Fruit fly (Drosophila melanogaster) whole organism, embryonic: ENCODE measurements around the gene Tace.

Source experiments
- Aef1 ChIP-seq: fragments of 200-800 bp; sonication (Bioruptor generic); IDR thresholded peaks from 3 replicates; pipeline ENCODE4 v1.3.6; 2022; ENCODE audit warnings: missing biosample characterization, missing genetic modification characterization
- Atf3 ChIP-seq: fragments of 200-800 bp; sonication (Bioruptor generic); optimal IDR thresholded peaks from 3 replicates; lab custom pipeline; 2016; ENCODE audit warnings: missing biosample characterization, missing genetic modification characterization
- BEAF-32 ChIP-seq: fragments of 200-800 bp; sonication (Bioruptor generic); optimal IDR thresholded peaks from 3 replicates; lab custom pipeline; 2017; ENCODE audit warnings: missing biosample characterization, missing genetic modification characterization, mild to moderate bottlenecking, moderate library complexity, missing genetic modification reagents
- CG10267 ChIP-seq: fragments of 200-800 bp; sonication (Bioruptor generic); optimal IDR thresholded peaks from 2 replicates; lab custom pipeline; 2018; ENCODE audit warnings: missing biosample characterization, mild to moderate bottlenecking, missing genetic modification characterization, moderate library complexity
- CG10321 ChIP-seq: fragments of 200-800 bp; sonication (Bioruptor generic); IDR thresholded peaks from 2 replicates; pipeline ENCODE4 v1.3.6; 2022; ENCODE audit warnings: missing biosample characterization, missing genetic modification characterization
- CG11456 ChIP-seq: fragments of 200-800 bp; sonication (Bioruptor generic); IDR thresholded peaks from 3 replicates; pipeline ENCODE4 v1.3.6; 2022; ENCODE audit warnings: missing biosample characterization, missing genetic modification characterization
- CG12299 ChIP-seq: fragments of 200-800 bp; sonication (Bioruptor generic); optimal IDR thresholded peaks from 2 replicates; lab custom pipeline; 2018; ENCODE audit warnings: missing biosample characterization, mild to moderate bottlenecking, missing genetic modification characterization
- CG12659 ChIP-seq: fragments of 200-800 bp; sonication (Bioruptor generic); optimal IDR thresholded peaks from 3 replicates; lab custom pipeline; 2017; ENCODE audit warnings: mild to moderate bottlenecking, missing biosample characterization, missing genetic modification reagents, missing genetic modification characterization
- CG15514 ChIP-seq: fragments of 200-800 bp; sonication (Bioruptor generic); optimal IDR thresholded peaks from 3 replicates; lab custom pipeline; 2017; ENCODE audit warnings: missing biosample characterization, missing genetic modification characterization, mild to moderate bottlenecking, moderate library complexity, missing genetic modification reagents
- CG15601 ChIP-seq: fragments of 200-800 bp; sonication (Bioruptor generic); optimal IDR thresholded peaks from 3 replicates; lab custom pipeline; 2019; ENCODE audit warnings: missing biosample characterization, mild to moderate bottlenecking, missing genetic modification characterization, moderate library complexity
- CG2202 ChIP-seq: fragments of 200-800 bp; sonication (Bioruptor generic); optimal IDR thresholded peaks from 2 replicates; lab custom pipeline; 2018; ENCODE audit warnings: missing biosample characterization, mild to moderate bottlenecking, missing genetic modification characterization
- CG32767 ChIP-seq: fragments of 200-800 bp; sonication (Bioruptor generic); IDR thresholded peaks from 2 replicates; pipeline ENCODE4 v1.3.6; 2022; ENCODE audit warnings: missing biosample characterization, missing genetic modification characterization
- CG34224 ChIP-seq: fragments of 200-800 bp; sonication (Bioruptor generic); IDR thresholded peaks from 3 replicates; pipeline ENCODE4 v1.3.6; 2022; ENCODE audit warnings: missing biosample characterization, missing genetic modification characterization; ENCODE audit not compliant: partially characterized antibody
- CG6272 ChIP-seq: fragments of 200-800 bp; sonication (Bioruptor generic); IDR thresholded peaks from 2 replicates; pipeline ENCODE4 v1.3.6; 2022; ENCODE audit warnings: missing biosample characterization, missing genetic modification characterization
- CG6791 ChIP-seq: fragments of 200-800 bp; sonication (Bioruptor generic); IDR thresholded peaks from 3 replicates; pipeline ENCODE4 v1.3.6; 2022; ENCODE audit warnings: missing biosample characterization, missing genetic modification characterization; ENCODE audit not compliant: partially characterized antibody
- CG8478 ChIP-seq: fragments of >200 bp; optimal IDR thresholded peaks from 2 replicates; lab custom pipeline; 2018
- CG9437 ChIP-seq: fragments of 200-800 bp; sonication (Bioruptor generic); optimal IDR thresholded peaks from 2 replicates; lab custom pipeline; 2018; ENCODE audit warnings: missing biosample characterization, mild to moderate bottlenecking, missing genetic modification characterization
- CG9817 ChIP-seq: fragments of 200-800 bp; sonication (Bioruptor generic); optimal IDR thresholded peaks from 2 replicates; lab custom pipeline; 2018; ENCODE audit warnings: missing biosample characterization, mild to moderate bottlenecking, missing genetic modification characterization, moderate library complexity
- CG9932 ChIP-seq: fragments of 200-800 bp; sonication (Bioruptor generic); IDR thresholded peaks from 2 replicates; pipeline ENCODE4 v1.3.6; 2022; ENCODE audit warnings: missing biosample characterization, missing genetic modification characterization
- CoRest ChIP-seq: fragments of 200-800 bp; sonication (Bioruptor generic); optimal IDR thresholded peaks from 3 replicates; lab custom pipeline; 2018; ENCODE audit warnings: missing biosample characterization, mild to moderate bottlenecking, missing genetic modification characterization, moderate library complexity
- Dek ChIP-seq: fragments of 200-800 bp; sonication (Bioruptor generic); optimal IDR thresholded peaks from 3 replicates; lab custom pipeline; 2019; ENCODE audit warnings: missing biosample characterization, mild to moderate bottlenecking, missing genetic modification characterization, moderate library complexity
- Dll ChIP-seq: fragments of 200-800 bp; sonication (Bioruptor generic); IDR thresholded peaks from 4 replicates; pipeline ENCODE4 v1.3.6; 2022; ENCODE audit warnings: missing biosample characterization, missing genetic modification characterization; ENCODE audit not compliant: partially characterized antibody
- ERR ChIP-seq: fragments of 200-800 bp; sonication (Bioruptor generic); optimal IDR thresholded peaks from 2 replicates; lab custom pipeline; 2016; ENCODE audit warnings: missing biosample characterization, missing genetic modification characterization
- Hr78 ChIP-seq, 2 experiments: fragments of 200-800 bp in 1 of 2; fragments of >200 bp in 1 of 2; sonication (Bioruptor generic) in 1 of 2; optimal IDR thresholded peaks; 2 replicates each; lab custom pipeline; 2017 to 2019; ENCODE audit warnings: missing biosample characterization in 2 of 2, missing genetic modification characterization in 2 of 2, mild to moderate bottlenecking in 1 of 2, moderate library complexity in 1 of 2
- Lhr ChIP-seq: fragments of 200-800 bp; sonication (Bioruptor generic); optimal IDR thresholded peaks from 3 replicates; lab custom pipeline; 2017; ENCODE audit warnings: mild to moderate bottlenecking, missing biosample characterization, missing genetic modification reagents, missing genetic modification characterization
- MBD-R2 ChIP-seq: fragments of 200-800 bp; sonication (Bioruptor generic); IDR thresholded peaks from 2 replicates; pipeline ENCODE4 v1.3.6; 2022; ENCODE audit warnings: missing biosample characterization, missing genetic modification characterization
- MESR4 ChIP-seq: fragments of 200-800 bp; sonication (Bioruptor generic); optimal IDR thresholded peaks from 2 replicates; lab custom pipeline; 2018; ENCODE audit warnings: missing biosample characterization, mild to moderate bottlenecking, missing genetic modification characterization, moderate library complexity
- Rfx ChIP-seq: fragments of 200-800 bp; sonication (Bioruptor generic); IDR thresholded peaks from 2 replicates; pipeline ENCODE4 v1.3.6; 2022; ENCODE audit warnings: missing biosample characterization, missing genetic modification characterization
- Sin3A ChIP-seq: fragments of >200 bp; optimal IDR thresholded peaks from 2 replicates; lab custom pipeline; 2018
- Sox100B ChIP-seq: fragments of 200-800 bp; sonication (Bioruptor generic); optimal IDR thresholded peaks from 3 replicates; lab custom pipeline; 2018; ENCODE audit warnings: missing biosample characterization, mild to moderate bottlenecking, missing genetic modification characterization
- Xbp1 ChIP-seq: fragments of 200-800 bp; sonication (Bioruptor generic); optimal IDR thresholded peaks from 3 replicates; lab custom pipeline; 2016; ENCODE audit warnings: missing biosample characterization, mild to moderate bottlenecking, missing genetic modification characterization
- YL-1 ChIP-seq: fragments of 200-800 bp; sonication (Bioruptor generic); optimal IDR thresholded peaks from 3 replicates; lab custom pipeline; 2017; ENCODE audit warnings: missing biosample characterization, mild to moderate bottlenecking, missing genetic modification characterization
- gro ChIP-seq: fragments of 200-800 bp; sonication (Bioruptor generic); optimal IDR thresholded peaks from 2 replicates; lab custom pipeline; 2016; ENCODE audit warnings: missing biosample characterization, missing genetic modification characterization
- hkb ChIP-seq, 2 experiments: fragments of 200-800 bp in 1 of 2; fragments of >200 bp in 1 of 2; sonication (Bioruptor generic) in 1 of 2; IDR thresholded peaks in 1 of 2; optimal IDR thresholded peaks in 1 of 2; 2 replicates each; pipeline versions ENCODE4 v1.3.6 to Lab custom; 2017 to 2022; ENCODE audit warnings: missing biosample characterization in 1 of 2, missing genetic modification characterization in 1 of 2
- ken ChIP-seq: fragments of 200-800 bp; sonication (Bioruptor generic); IDR thresholded peaks from 3 replicates; pipeline ENCODE4 v1.3.6; 2022; ENCODE audit warnings: missing biosample characterization, missing genetic modification characterization
- knrl ChIP-seq: fragments of 200-800 bp; sonication (Bioruptor generic); IDR thresholded peaks from 3 replicates; pipeline ENCODE4 v1.3.6; 2022; ENCODE audit warnings: missing biosample characterization, missing genetic modification characterization; ENCODE audit not compliant: partially characterized antibody
- lmd ChIP-seq: fragments of 200-800 bp; sonication (Bioruptor generic); IDR thresholded peaks from 2 replicates; pipeline ENCODE4 v1.3.6; 2022; ENCODE audit warnings: missing biosample characterization, missing genetic modification characterization
- maf-S ChIP-seq: fragments of 200-800 bp; sonication (Bioruptor generic); optimal IDR thresholded peaks from 2 replicates; lab custom pipeline; 2016; ENCODE audit warnings: missing biosample characterization, missing genetic modification characterization
- nerfin-2 ChIP-seq: fragments of 200-800 bp; sonication (Bioruptor generic); IDR thresholded peaks from 2 replicates; pipeline ENCODE4 v1.3.6; 2022; ENCODE audit warnings: missing biosample characterization, missing genetic modification characterization; ENCODE audit not compliant: partially characterized antibody
- onecut ChIP-seq: fragments of 200-800 bp; sonication (Bioruptor generic); IDR thresholded peaks from 2 replicates; pipeline ENCODE4 v1.3.6; 2022; ENCODE audit warnings: missing biosample characterization, missing genetic modification characterization
- org-1 ChIP-seq: fragments of 200-800 bp; sonication (Bioruptor generic); optimal IDR thresholded peaks from 2 replicates; lab custom pipeline; 2017; ENCODE audit warnings: missing biosample characterization, missing genetic modification characterization
- pan ChIP-seq, 4 experiments: fragments of >200 bp in 3 of 4; fragments of 200-800 bp in 1 of 4; sonication (Bioruptor generic) in 1 of 4; optimal IDR thresholded peaks in 3 of 4; IDR thresholded peaks in 1 of 4; 2 replicates each; pipeline versions ENCODE4 v1.3.6 to Lab custom; 2017 to 2022; ENCODE audit warnings: missing biosample characterization in 2 of 4, missing genetic modification characterization in 2 of 4, mixed read lengths in 1 of 4
- pita ChIP-seq: fragments of 200-800 bp; sonication (Bioruptor generic); optimal IDR thresholded peaks from 2 replicates; lab custom pipeline; 2017; ENCODE audit warnings: missing biosample characterization, mild to moderate bottlenecking, missing genetic modification characterization
- sens ChIP-seq: fragments of 200-800 bp; sonication (Bioruptor generic); peaks from one replicate; lab custom pipeline; 2016; ENCODE audit warnings: missing biosample characterization, missing genetic modification characterization
- slbo ChIP-seq: fragments of 200-800 bp; sonication (Bioruptor generic); IDR thresholded peaks from 2 replicates; pipeline ENCODE4 v1.3.6; 2022; ENCODE audit warnings: missing biosample characterization, missing genetic modification characterization
- tin ChIP-seq: fragments of 200-800 bp; sonication (Bioruptor generic); optimal IDR thresholded peaks from 3 replicates; lab custom pipeline; 2016; ENCODE audit warnings: missing biosample characterization, missing genetic modification characterization
- twi ChIP-seq: fragments of 200-800 bp; optimal IDR thresholded peaks from 2 replicates; lab custom pipeline; 2019; ENCODE audit warnings: missing biosample characterization, mild to moderate bottlenecking, missing genetic modification characterization, moderate library complexity
- wdn ChIP-seq: fragments of 200-800 bp; sonication (Bioruptor generic); IDR thresholded peaks from 2 replicates; pipeline ENCODE4 v1.3.6; 2022; ENCODE audit warnings: missing biosample characterization, missing genetic modification characterization

The Tace gene

DNA sequence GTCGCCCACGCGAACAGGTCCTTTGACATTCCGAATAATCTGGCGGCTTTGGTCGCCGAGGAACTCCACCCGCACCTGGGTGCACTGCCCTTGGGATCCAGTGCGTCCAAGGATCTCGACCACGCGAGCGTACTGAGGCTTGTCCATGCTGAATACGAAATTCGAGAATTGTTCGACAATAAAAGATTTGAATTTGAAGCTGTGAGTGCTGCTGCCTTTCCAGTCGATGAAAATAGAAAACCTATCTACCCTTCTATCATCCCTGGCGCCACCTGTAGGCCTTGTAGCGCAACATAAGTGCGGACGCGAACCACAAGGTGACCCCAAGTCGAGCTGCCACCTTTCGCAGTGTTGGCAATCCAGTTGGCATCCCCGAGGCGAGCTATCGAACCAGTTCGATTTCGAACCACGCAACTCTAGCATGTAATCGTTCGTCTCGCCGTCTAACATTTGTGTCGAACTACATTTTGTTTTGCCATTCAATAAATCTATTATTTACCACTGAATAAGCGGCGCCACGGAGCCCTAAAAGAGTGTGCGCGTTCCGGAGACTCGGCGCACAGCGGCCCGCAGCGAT is 22.2 kb downstream of the Tace start, which contains the start of the genes RpS28a and Axn (continued):
- TF ChIP-seq MESR4 (GFP tag; lab: Kevin White, UChicago) (peak; percentile 94), CG12659 (GFP tag; lab: Kevin White, UChicago) (peak; percentile 44), CG2202 (tag; lab: Kevin White, UChicago) (no peak), Atf3 (GFP tag; lab: Kevin White, UChicago) (peak; percentile 18), pan (optimal IDR thresholded peaks at IDR 0.05; lab: Kevin White, UChicago) (no peak), pan (GFP tag; optimal IDR thresholded peaks at IDR 0.05 in 1 of 2, IDR thresholded peaks at IDR 0.05 in 1 of 2) (peak in 1 of 2 experiments; percentile 26), CG6272 (GFP tag; lab: Robert Waterston, UW) (no peak), tin (peak; percentile 32), CG9932 (GFP tag; lab: Robert Waterston, UW) (peak; percentile 65), Lhr (peak; percentile 91), CG9437 (GFP tag; lab: Kevin White, UChicago) (no peak), twi (tag; lab: Kevin White, UChicago) (no peak), gro (GFP tag; lab: Kevin White, UChicago) (peak; percentile 1), CG32767 (GFP tag; lab: Robert Waterston, UW) (no peak), CG11456 (GFP tag; lab: Robert Waterston, UW) (peak; percentile 73; the same call in 2 of the 3 replicates), Xbp1 (GFP tag; lab: Kevin White, UChicago) (peak; percentile 43), MBD-R2 (GFP tag; lab: Robert Waterston, UW) (peak; percentile 85), CG8478 (lab: Kevin White, UChicago) (peak; percentile 81), sens (GFP tag; lab: Kevin White, UChicago) (peak; percentile 77), Dll (GFP tag; lab: Robert Waterston, UW) (peak; percentile 76; the same call in 3 of the 4 replicates), Aef1 (peak; percentile 16; the same call in 1 of the 3 replicates), ERR (GFP tag; lab: Kevin White, UChicago) (peak; percentile 94), Sox100B (no peak), onecut (peak; percentile 33; the same call in 1 of the 2 replicates), ken (GFP tag; lab: Robert Waterston, UW) (0 out of 3 replicates have a peak, but pooled peaks have one; percentile 41), slbo (GFP tag; lab: Robert Waterston, UW) (peak; percentile 52), CG34224 (0 out of 3 replicates have a peak, but pooled peaks have one; percentile 10), CG10267 (tag; lab: Kevin White, UChicago) (peak; percentile 7), Dek (tag; lab: Kevin White, UChicago) (peak; percentile 1), nerfin-2 (0 out of 2 replicates have a peak, but pooled peaks have one; percentile 7), BEAF-32 (GFP tag; lab: Kevin White, UChicago) (no peak), wdn (GFP tag; lab: Robert Waterston, UW) (no peak), maf-S (GFP tag; lab: Kevin White, UChicago) (peak; percentile 26), Hr78 (GFP tag; optimal IDR thresholded peaks at IDR 0.05; lab: Kevin White, UChicago) (peak in 1 of 2 experiments; percentile 99), CG10321 (GFP tag; lab: Robert Waterston, UW) (0 out of 2 replicates have a peak, but pooled peaks have one; percentile 6), Rfx (GFP tag; lab: Robert Waterston, UW) (peak; percentile 48), knrl (GFP tag; lab: Robert Waterston, UW) (peak; percentile 54; the same call in 2 of the 3 replicates), YL-1 (peak; percentile 58), pita (GFP tag; lab: Kevin White, UChicago) (peak; percentile 85), lmd (peak; percentile 57; the same call in 1 of the 2 replicates), CG6791 (GFP tag; lab: Robert Waterston, UW) (peak; percentile 4; the same call in 1 of the 3 replicates), CG15601 (peak; percentile 81), org-1 (GFP tag; lab: Kevin White, UChicago) (no peak), CG15514 (GFP tag; lab: Kevin White, UChicago) (peak; percentile 100), hkb (optimal IDR thresholded peaks at IDR 0.05; lab: Kevin White, UChicago) (peak; percentile 62), hkb (GFP tag; IDR thresholded peaks at IDR 0.05; lab: Robert Waterston, UW) (no peak), CG9817 (tag; lab: Kevin White, UChicago) (peak; percentile 31), CG12299 (tag; lab: Kevin White, UChicago) (peak; percentile 7), Sin3A (lab: Kevin White, UChicago) (peak; percentile 80), CoRest (peak; percentile 19)
